Fruit fly (Drosophila melanogaster) whole organism, wandering third instar larva: ENCODE results near the gene CG13921.

Source experiments
- CrebA ChIP-seq: fragments of 200-800 bp; sonication (Bioruptor generic); optimal IDR thresholded peaks from 2 replicates; lab custom pipeline; 2016; ENCODE audit warnings: missing biosample characterization, mild to moderate bottlenecking, missing genetic modification characterization, borderline replicate concordance
- Dfd ChIP-seq: fragments of >200 bp; optimal IDR thresholded peaks from 2 replicates; lab custom pipeline; 2017; ENCODE audit warnings: missing biosample characterization, missing genetic modification characterization
- Dif ChIP-seq: fragments of 200-275, 200-300 bp; sonication (Bioruptor generic); optimal IDR thresholded peaks from 2 replicates; lab custom pipeline; 2018; ENCODE audit warnings: missing biosample characterization, missing genetic modification characterization; ENCODE audit not compliant: partially characterized antibody
- Hr83 ChIP-seq: fragments of 200-300 bp; sonication (Bioruptor generic); optimal IDR thresholded peaks from 2 replicates; lab custom pipeline; 2016; ENCODE audit warnings: missing biosample characterization, mild to moderate bottlenecking, missing genetic modification characterization, moderate library complexity; ENCODE audit not compliant: poor library complexity, severe bottlenecking
- Mio ChIP-seq: sonication (Bioruptor generic); optimal IDR thresholded peaks from 2 replicates; lab custom pipeline; 2016; ENCODE audit warnings: missing biosample characterization, missing genetic modification characterization
- Myc ChIP-seq: fragments of >200 bp; optimal IDR thresholded peaks from 2 replicates; lab custom pipeline; 2017
- Rel ChIP-seq, 2 experiments: fragments of 200-800 bp; sonication (Bioruptor generic) in 1 of 2; optimal IDR thresholded peaks; 2 replicates in 1 of 2; 3 replicates in 1 of 2; lab custom pipeline; 2016 to 2019; ENCODE audit warnings: mild to moderate bottlenecking in 2 of 2, missing biosample characterization in 2 of 2, missing genetic modification characterization in 2 of 2, moderate library complexity in 1 of 2
- Sp1 ChIP-seq: fragments of 200-800 bp; sonication (Bioruptor generic); optimal IDR thresholded peaks from 3 replicates; lab custom pipeline; 2019; ENCODE audit warnings: missing biosample characterization, mild to moderate bottlenecking, missing genetic modification characterization, moderate library complexity
- Vsx2 ChIP-seq: fragments of 200-300, 225-300 bp; sonication (Bioruptor generic); optimal IDR thresholded peaks from 2 replicates; lab custom pipeline; 2018; ENCODE audit warnings: missing biosample characterization, missing genetic modification characterization; ENCODE audit not compliant: partially characterized antibody
- h ChIP-seq: fragments of 200-800 bp; sonication (Bioruptor generic); optimal IDR thresholded peaks from 3 replicates; lab custom pipeline; 2016; ENCODE audit warnings: missing biosample characterization, mild to moderate bottlenecking, missing genetic modification characterization
- lola ChIP-seq: fragments of >200 bp; optimal IDR thresholded peaks from 2 replicates; lab custom pipeline; 2017; ENCODE audit warnings: missing biosample characterization, missing genetic modification characterization
- pan ChIP-seq: fragments of >200 bp; optimal IDR thresholded peaks from 2 replicates; lab custom pipeline; 2017

DNA sequence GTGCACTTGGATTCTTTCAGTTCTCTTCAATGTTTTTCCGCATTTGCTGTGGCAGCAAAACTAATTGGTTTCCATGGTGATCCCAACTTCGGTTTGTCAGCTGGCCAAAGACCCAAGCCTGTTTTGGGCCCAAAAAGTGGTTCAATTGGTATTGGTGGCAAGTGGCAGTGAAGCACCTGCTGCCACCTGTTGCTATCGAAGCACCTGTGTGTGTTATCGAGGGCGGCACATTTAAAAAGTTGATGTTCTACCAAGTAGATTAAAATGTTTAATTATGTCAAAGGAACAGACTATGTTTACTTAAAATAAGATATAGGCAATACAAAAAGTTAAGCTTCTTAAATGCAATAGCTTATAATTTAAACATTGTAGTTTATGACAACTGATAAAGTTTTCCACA lies 11.1 kb upstream of the CG13921 start, which contains the start of gene Oseg4:
- TF ChIP-seq h (GFP tag; lab: Kevin White, UChicago) (no peak), Dif (no peak), pan (lab: Kevin White, UChicago) (no peak), lola (GFP tag; lab: Kevin White, UChicago) (no peak), Myc (lab: Kevin White, UChicago) (no peak), Mio (GFP tag; lab: Kevin White, UChicago) (no peak), CrebA (GFP tag; lab: Kevin White, UChicago) (no peak), Hr83 (no peak), Sp1 (GFP tag; lab: Kevin White, UChicago) (no peak), Vsx2 (GFP tag; lab: Kevin White, UChicago) (no peak), Rel (GFP tag; optimal IDR thresholded peaks at IDR 0.05; lab: Kevin White, UChicago) (no peak), Rel (tag; optimal IDR thresholded peaks at IDR 0.05; lab: Kevin White, UChicago) (no peak), Dfd (no peak)
